Fruit fly (Drosophila melanogaster): ENCODE measurements around the gene CG32371.

CG32371 gene

dm6 chr3L:7717863-7718560 lies 50.1 kb downstream of the CG32371 start, which contains the start of gene Ank2:
Gene Ank2, minus strand, starts transcription at chr3L:7718395.
- TF ChIP-seq brk (GFP tag; optimal IDR thresholded peaks at IDR 0.05) (no peak), lola (GFP tag; optimal IDR thresholded peaks at IDR 0.05) (no peak), dl (GFP tag; optimal IDR thresholded peaks at IDR 0.05; ENCODE audit: insufficient read depth in 1 of 2, partially characterized antibody in 2 of 2) (no peak)

Measured in whole organism, wandering third instar larva.